Worm (Caenorhabditis elegans) whole organism, L2 larva: ENCODE results near the gene M05D6.9.

Source experiments
- C34F6.9 ChIP-seq: fragments of 150-350 bp; optimal IDR thresholded peaks from 2 replicates; lab custom pipeline; 2014; ENCODE audit warnings: missing biosample characterization, missing genetic modification characterization
- F13H6.1 ChIP-seq: sonication (generic microtip); optimal IDR thresholded peaks from 2 replicates; lab custom pipeline; 2016; ENCODE audit warnings: missing genetic modification characterization, missing compliant biosample characterization
- R02D3.7 ChIP-seq: fragments of 150-350 bp; optimal IDR thresholded peaks from 2 replicates; lab custom pipeline; 2014; ENCODE audit warnings: missing biosample characterization, missing genetic modification characterization
- Y55F3AM.14 ChIP-seq: fragments of 200-800 bp; sonication (Bioruptor generic); optimal IDR thresholded peaks from 2 replicates; lab custom pipeline; 2018; ENCODE audit warnings: mild to moderate bottlenecking, missing genetic modification characterization, missing compliant biosample characterization
- alr-1 ChIP-seq: fragments of 150-350 bp; optimal IDR thresholded peaks from 2 replicates; lab custom pipeline; 2014; ENCODE audit warnings: missing biosample characterization, missing genetic modification characterization
- ama-1 ChIP-seq: fragments of 150-350 bp; optimal IDR thresholded peaks from 2 replicates; lab custom pipeline; 2018; ENCODE audit warnings: inconsistent platforms
- blmp-1 ChIP-seq: sonication (generic microtip); optimal IDR thresholded peaks from 2 replicates; lab custom pipeline; 2017; ENCODE audit warnings: missing genetic modification characterization, mild to moderate bottlenecking, missing compliant biosample characterization, antibody characterized with exemption, moderate library complexity; ENCODE audit not compliant: insufficient read depth
- ceh-82 ChIP-seq: fragments of 150-350 bp; optimal IDR thresholded peaks from 2 replicates; lab custom pipeline; 2014; ENCODE audit warnings: missing biosample characterization, missing genetic modification characterization
- crh-2 ChIP-seq: sonication (generic microtip); optimal IDR thresholded peaks from 2 replicates; lab custom pipeline; 2017; ENCODE audit warnings: missing biosample characterization, missing genetic modification characterization
- dmd-4 ChIP-seq: sonication (generic microtip); optimal IDR thresholded peaks from 2 replicates; lab custom pipeline; 2017; ENCODE audit warnings: missing biosample characterization, missing genetic modification characterization
- egl-27 ChIP-seq: sonication (generic microtip); optimal IDR thresholded peaks from 3 replicates; lab custom pipeline; 2017; ENCODE audit warnings: missing biosample characterization, missing genetic modification reagents, missing genetic modification characterization
- elt-1 ChIP-seq: fragments of 150-350 bp; optimal IDR thresholded peaks from 2 replicates; lab custom pipeline; 2014; ENCODE audit warnings: missing biosample characterization, missing genetic modification characterization
- fos-1 ChIP-seq: fragments of 150-350 bp; optimal IDR thresholded peaks from 2 replicates; lab custom pipeline; 2014; ENCODE audit warnings: missing biosample characterization, missing genetic modification characterization
- gmeb-1 ChIP-seq: fragments of 150-350 bp; optimal IDR thresholded peaks from 2 replicates; lab custom pipeline; 2014; ENCODE audit warnings: missing biosample characterization, missing genetic modification characterization
- lin-11 ChIP-seq: fragments of 150-350 bp; sonication (generic microtip); optimal IDR thresholded peaks from 2 replicates; lab custom pipeline; 2014; ENCODE audit warnings: missing biosample characterization, missing genetic modification characterization, inconsistent platforms, mixed read lengths
- lin-13 ChIP-seq: fragments of 150-350 bp; optimal IDR thresholded peaks from 2 replicates; lab custom pipeline; 2014; ENCODE audit warnings: missing biosample characterization, missing genetic modification reagents, missing genetic modification characterization
- lin-39 ChIP-seq: fragments of 150-350 bp; optimal IDR thresholded peaks from 2 replicates; lab custom pipeline; 2014; ENCODE audit warnings: missing biosample characterization, missing genetic modification reagents, missing genetic modification characterization
- lsy-2 ChIP-seq, 2 experiments: fragments of 150-350 bp in 1 of 2; sonication (generic microtip) in 1 of 2; optimal IDR thresholded peaks; 2 replicates each; lab custom pipeline; 2014 to 2017; ENCODE audit warnings: missing biosample characterization in 2 of 2, missing genetic modification characterization in 2 of 2
- mab-5 ChIP-seq: fragments of 150-350 bp; optimal IDR thresholded peaks from 2 replicates; lab custom pipeline; 2014; ENCODE audit warnings: missing biosample characterization, missing genetic modification characterization
- mbf-1 ChIP-seq: sonication (generic microtip); optimal IDR thresholded peaks from 2 replicates; lab custom pipeline; 2017; ENCODE audit warnings: missing biosample characterization, missing genetic modification characterization
- mdl-1 ChIP-seq, 2 experiments: fragments of 150-350 bp in 1 of 2; sonication (generic microtip) in 1 of 2; optimal IDR thresholded peaks; 2 replicates each; lab custom pipeline; 2017; ENCODE audit warnings: missing biosample characterization in 2 of 2, missing genetic modification characterization in 2 of 2
- nhr-11 ChIP-seq: fragments of 150-350 bp; optimal IDR thresholded peaks from 2 replicates; lab custom pipeline; 2014; ENCODE audit warnings: missing biosample characterization, missing genetic modification characterization
- nhr-12 ChIP-seq: fragments of 150-350 bp; optimal IDR thresholded peaks from 2 replicates; lab custom pipeline; 2014; ENCODE audit warnings: missing biosample characterization, missing genetic modification characterization
- nhr-129 ChIP-seq: fragments of 150-350 bp; optimal IDR thresholded peaks from 2 replicates; lab custom pipeline; 2014; ENCODE audit warnings: missing biosample characterization, missing genetic modification characterization
- nhr-23 ChIP-seq: fragments of 150-350 bp; optimal IDR thresholded peaks from 2 replicates; lab custom pipeline; 2014; ENCODE audit warnings: missing biosample characterization, missing genetic modification reagents, missing genetic modification characterization
- nhr-25 ChIP-seq: fragments of 150-350 bp; sonication (generic microtip); optimal IDR thresholded peaks from 3 replicates; lab custom pipeline; 2014; ENCODE audit warnings: missing biosample characterization, missing genetic modification characterization
- nhr-77 ChIP-seq: fragments of 150-350 bp; optimal IDR thresholded peaks from 2 replicates; lab custom pipeline; 2014; ENCODE audit warnings: missing biosample characterization, missing genetic modification characterization
- sem-4 ChIP-seq: fragments of 150-350 bp; optimal IDR thresholded peaks from 2 replicates; lab custom pipeline; 2014; ENCODE audit warnings: missing biosample characterization, missing genetic modification reagents, missing genetic modification characterization
- sma-3 ChIP-seq: sonication (generic microtip); optimal IDR thresholded peaks from 2 replicates; lab custom pipeline; 2016; ENCODE audit warnings: missing genetic modification reagents, missing genetic modification characterization, missing compliant biosample characterization
- sma-9 ChIP-seq, 2 experiments: fragments of 150-350 bp in 1 of 2; sonication (generic microtip) in 1 of 2; optimal IDR thresholded peaks; 2 replicates each; lab custom pipeline; 2014 to 2016; ENCODE audit warnings: missing genetic modification characterization in 2 of 2, mild to moderate bottlenecking in 1 of 2, missing biosample characterization in 1 of 2, missing compliant biosample characterization in 1 of 2, missing genetic modification reagents in 1 of 2, moderate library complexity in 1 of 2
- snpc-4 ChIP-seq: fragments of 150-350 bp; optimal IDR thresholded peaks from 2 replicates; lab custom pipeline; 2014; ENCODE audit warnings: missing biosample characterization, missing genetic modification characterization
- unc-55 ChIP-seq: fragments of 150-350 bp; sonication (generic microtip); optimal IDR thresholded peaks from 3 replicates; lab custom pipeline; 2014; ENCODE audit warnings: missing biosample characterization, missing genetic modification reagents, missing genetic modification characterization
- ztf-11 ChIP-seq: sonication (generic microtip); optimal IDR thresholded peaks from 2 replicates; lab custom pipeline; 2017; ENCODE audit warnings: missing biosample characterization, missing genetic modification characterization
- ztf-4 ChIP-seq: fragments of 150-350 bp; optimal IDR thresholded peaks from 2 replicates; lab custom pipeline; 2014; ENCODE audit warnings: missing biosample characterization, missing genetic modification characterization

The M05D6.9 gene

ce11 chrII:8479337-8479736 is 14.7 kb upstream of the M05D6.9 start:
- TF ChIP-seq nhr-12 (no peak), ama-1 (lab: Kevin White, UChicago) (peak; percentile 70)

DNA sequence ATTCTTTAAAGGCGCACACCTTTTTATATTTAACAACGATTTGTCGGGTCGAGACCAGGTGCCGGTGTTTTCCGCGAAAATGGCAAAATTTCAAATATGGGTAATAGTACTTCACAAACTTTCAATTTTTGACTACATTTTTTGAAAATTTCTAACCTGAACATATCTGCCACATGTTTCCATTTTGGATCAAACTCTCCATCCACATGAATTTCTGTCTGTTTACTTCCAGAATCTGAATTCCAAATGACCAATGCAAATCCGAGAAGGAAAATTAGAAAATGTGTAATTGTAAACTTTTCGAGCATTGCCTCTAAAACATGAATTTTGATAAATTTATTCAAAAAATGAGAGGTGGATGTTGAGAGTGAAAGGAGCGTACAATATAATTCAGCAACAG is 13.9 kb upstream of the M05D6.9 start, which contains the start of gene lact-4:
TSS of gene lact-4 (minus strand) at position 313 of the 400 bp plus-strand sequence.
- TF ChIP-seq unc-55 = no peak
- TF ChIP-seq lin-11 = no peak
- TF ChIP-seq alr-1 = no peak
- no peak for TF ChIP-seq nhr-77 (tag; lab: Kevin White, UChicago)
- no peak for TF ChIP-seq mab-5 (tag; lab: Kevin White, UChicago)
- TF ChIP-seq mbf-1 = no peak

DNA sequence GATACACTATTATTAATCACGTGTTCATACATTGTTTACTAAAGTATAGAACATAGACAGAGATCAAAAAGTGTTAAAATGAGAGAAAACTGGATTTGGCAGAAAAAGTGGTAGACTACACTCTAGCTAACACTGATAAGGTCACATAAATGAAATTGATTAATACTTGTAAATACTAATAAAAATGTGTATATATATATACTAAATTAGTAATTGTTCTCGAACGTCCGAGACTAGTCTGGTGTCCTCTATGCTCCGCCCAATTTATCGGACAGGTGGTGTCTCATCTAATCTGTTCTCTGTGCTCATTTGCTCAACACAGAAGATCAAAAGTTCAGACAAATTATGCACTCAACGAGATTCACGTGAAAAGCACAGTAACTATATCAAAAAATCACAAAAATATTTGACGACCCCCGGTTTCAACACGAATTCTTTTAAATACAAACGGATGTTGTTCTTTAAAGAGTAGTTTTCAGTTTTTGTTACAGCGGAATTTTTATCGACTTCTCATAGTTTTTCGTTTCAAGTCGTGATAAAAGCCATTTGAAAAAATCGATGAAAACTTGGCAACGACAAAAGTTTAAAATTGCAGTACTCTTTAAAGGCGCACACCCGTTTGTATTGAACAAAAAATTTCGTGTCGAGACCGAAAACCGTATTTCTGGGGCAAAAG is 12.9 kb upstream of the M05D6.9 start:
- peak; percentile 5 for TF ChIP-seq fos-1 (tag; lab: Kevin White, UChicago)
- TF ChIP-seq nhr-129 (tag; lab: Kevin White, UChicago) = peak; percentile 29
- TF ChIP-seq nhr-11 (tag; lab: Kevin White, UChicago) = no peak
- TF ChIP-seq ztf-11 (tag; lab: Kevin White, UChicago) = no peak
- TF ChIP-seq nhr-25 (tag; lab: Kevin White, UChicago) = no peak
- TF ChIP-seq nhr-23 (tag; lab: Kevin White, UChicago) = no peak
- TF ChIP-seq ceh-82 (tag; lab: Kevin White, UChicago) = no peak
- no peak for TF ChIP-seq sem-4 (tag; lab: Kevin White, UChicago)
- TF ChIP-seq blmp-1 (tag; lab: Kevin White, UChicago) = no peak
- TF ChIP-seq sma-9 (GFP tag; optimal IDR thresholded peaks at IDR 0.05; lab: Kevin White, UChicago) = peak; percentile 68
- TF ChIP-seq sma-9 (tag; optimal IDR thresholded peaks at IDR 0.05; lab: Kevin White, UChicago) = no peak
- TF ChIP-seq lin-39 (tag; lab: Kevin White, UChicago) = no peak
- peak; percentile 4 for TF ChIP-seq F13H6.1 (tag; lab: Kevin White, UChicago)
- no peak for TF ChIP-seq Y55F3AM.14
- no peak for TF ChIP-seq nhr-12
- TF ChIP-seq alr-1 = no peak
- TF ChIP-seq dmd-4 (tag; lab: Kevin White, UChicago) = no peak
- no peak for TF ChIP-seq lin-13 (GFP tag; lab: Kevin White, UChicago)
- TF ChIP-seq elt-1 = no peak
- peak; percentile 41 for TF ChIP-seq C34F6.9 (tag; lab: Kevin White, UChicago)
- TF ChIP-seq mbf-1 = no peak
- peak; percentile 58 for TF ChIP-seq ztf-4 (tag; lab: Kevin White, UChicago)
- TF ChIP-seq sma-3 (GFP tag; lab: Kevin White, UChicago) = no peak
- TF ChIP-seq mab-5 (tag; lab: Kevin White, UChicago) = no peak
- no peak for TF ChIP-seq mdl-1 (tag; optimal IDR thresholded peaks at IDR 0.05; lab: Kevin White, UChicago)
- peak; percentile 2 for TF ChIP-seq crh-2 (tag; lab: Kevin White, UChicago)
- peak in 1 of 2 experiments; percentile 24 for TF ChIP-seq lsy-2 (tag; optimal IDR thresholded peaks at IDR 0.05; lab: Kevin White, UChicago)
- no peak for TF ChIP-seq snpc-4 (tag; lab: Kevin White, UChicago)
- TF ChIP-seq gmeb-1 = no peak
- TF ChIP-seq R02D3.7 (tag; lab: Kevin White, UChicago) = no peak
- no peak for TF ChIP-seq egl-27 (tag; lab: Kevin White, UChicago)

DNA sequence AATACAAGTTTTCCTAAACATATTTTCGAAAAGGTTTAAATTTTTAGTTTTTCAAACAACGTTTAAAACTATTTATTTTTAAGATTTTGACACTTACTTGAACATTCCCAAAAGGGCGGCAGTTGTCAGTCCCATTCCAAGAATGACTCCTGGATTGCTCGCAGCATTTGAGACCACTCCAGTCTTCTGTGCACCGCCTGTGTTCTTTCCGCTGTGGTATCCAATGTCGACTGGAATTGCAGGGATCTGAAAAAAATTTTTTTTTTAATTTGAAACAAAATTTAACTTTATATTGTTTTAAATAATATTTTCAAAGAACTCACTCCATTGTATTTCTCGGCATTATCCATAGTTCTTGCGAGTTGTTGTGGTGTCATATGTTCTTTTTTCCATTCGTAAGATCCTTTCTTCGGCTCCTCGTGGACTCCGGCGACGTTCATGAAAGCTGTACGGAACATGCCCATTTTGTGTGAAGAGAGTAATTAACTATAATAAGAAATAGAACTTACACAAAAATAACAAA is 12.3 kb upstream of the M05D6.9 start, which contains the start of gene M05D6.5:
TSS of gene M05D6.5 (minus strand) at position 473 of the 523 bp plus-strand sequence.
- peak; percentile 67 for TF ChIP-seq ztf-4 (tag; lab: Kevin White, UChicago)
- peak; percentile 20 for TF ChIP-seq ama-1 (lab: Kevin White, UChicago)
- TF ChIP-seq dmd-4 (tag; lab: Kevin White, UChicago) = no peak
- TF ChIP-seq, all 48 proteins: peak for 2
